Worm (Caenorhabditis elegans) whole organism, dauer: Measurements from ENCODE around the gene F02C9.2.
"Not testable (repeated sequence)": the region's sequence is repeated elsewhere in the genome, so short reads cannot be mapped to it uniquely, and the experiment has no call there.

Experiments
- unc-62 ChIP-seq: sonication (generic microtip); optimal IDR thresholded peaks from 2 replicates; lab custom pipeline; 2017; ENCODE audit warnings: missing biosample characterization, missing genetic modification reagents, missing genetic modification characterization

Gene F02C9.2

ce11 chrV:3133293-3133755 is at the start of gene F02C9.2:
F02C9.2 (plus strand) TSS chrV:3133705.
- no peak for TF ChIP-seq unc-62 (GFP tag; lab: Kevin White, UChicago)

- TF ChIP-seq unc-62 (GFP tag; lab: Kevin White, UChicago): no peak
Measured at ce11 chrV:3086260-3086659, 47.2 kb upstream of the F02C9.2 start, which contains the start of gene srt-8. srt-8 (plus strand) TSS chrV:3086560.

ce11 chrV:3088768-3089167 is 44.7 kb upstream of the F02C9.2 start, which contains the start of gene acs-21:
acs-21 (plus strand) TSS chrV:3089068.
- TF ChIP-seq unc-62 (GFP tag; lab: Kevin White, UChicago): no peak

- no peak for TF ChIP-seq unc-62 (GFP tag; lab: Kevin White, UChicago)
Measured at ce11 chrV:3094351-3094750, 39.2 kb upstream of the F02C9.2 start, which contains the start of gene cyp-33C9. cyp-33C9 (minus strand) TSS chrV:3094561.

- TF ChIP-seq unc-62 (GFP tag; lab: Kevin White, UChicago): no peak
Measured at ce11 chrV:3100527-3100926, 33.0 kb upstream of the F02C9.2 start.

ce11 chrV:3102049-3102448 is 31.5 kb upstream of the F02C9.2 start, which contains the start of gene Y73C8C.4:
Y73C8C.4 (minus strand) TSS chrV:3102149.
- not testable (repeated sequence) for TF ChIP-seq unc-62 (GFP tag; lab: Kevin White, UChicago)

ce11 chrV:3104134-3104533 is 29.4 kb upstream of the F02C9.2 start, which contains the start of gene str-66:
str-66 (minus strand) TSS chrV:3104234.
- no peak for TF ChIP-seq unc-62 (GFP tag; lab: Kevin White, UChicago)

- TF ChIP-seq unc-62 (GFP tag; lab: Kevin White, UChicago): no peak
Measured at ce11 chrV:3105810-3106209, 27.7 kb upstream of the F02C9.2 start, which contains the start of gene str-69. str-69 (minus strand) TSS chrV:3105910.

ce11 chrV:3106785-3107184 is 26.7 kb upstream of the F02C9.2 start:
- no peak for TF ChIP-seq unc-62 (GFP tag; lab: Kevin White, UChicago)

- TF ChIP-seq unc-62 (GFP tag; lab: Kevin White, UChicago): no peak
Measured at ce11 chrV:3107450-3107849, 26.1 kb upstream of the F02C9.2 start, which contains the start of gene str-68. str-68 (minus strand) TSS chrV:3107550.

ce11 chrV:3112198-3112597 is 21.3 kb upstream of the F02C9.2 start:
- no peak for TF ChIP-seq unc-62 (GFP tag; lab: Kevin White, UChicago)

ce11 chrV:3113751-3114150 is 19.8 kb upstream of the F02C9.2 start, which contains the start of gene Y73C8C.8:
Y73C8C.8 (minus strand) TSS chrV:3113851.
- no peak for TF ChIP-seq unc-62 (GFP tag; lab: Kevin White, UChicago)

- no peak for TF ChIP-seq unc-62 (GFP tag; lab: Kevin White, UChicago)
Measured at ce11 chrV:3114973-3115372, 18.5 kb upstream of the F02C9.2 start, which contains the start of gene Y73C8C.3. Y73C8C.3 (plus strand) TSS chrV:3115273.

ce11 chrV:3118167-3118566 is 15.3 kb upstream of the F02C9.2 start, which contains the start of gene clec-210:
clec-210 (plus strand) TSS chrV:3118377.
- no peak for TF ChIP-seq unc-62 (GFP tag; lab: Kevin White, UChicago)

- no peak for TF ChIP-seq unc-62 (GFP tag; lab: Kevin White, UChicago)
Measured at ce11 chrV:3119185-3119584, 14.3 kb upstream of the F02C9.2 start.

ce11 chrV:3121743-3122142 is 11.8 kb upstream of the F02C9.2 start, which contains the start of gene srt-56:
srt-56 (minus strand) TSS chrV:3121843.
- no peak for TF ChIP-seq unc-62 (GFP tag; lab: Kevin White, UChicago)

ce11 chrV:3122403-3122802 is 11.1 kb upstream of the F02C9.2 start:
- no peak for TF ChIP-seq unc-62 (GFP tag; lab: Kevin White, UChicago)
